Worm (Caenorhabditis elegans): ENCODE measurements around the gene C34B4.5.

The C34B4.5 gene

ce11 chrV:13083751-13084672, 11.7 kb upstream of the C34B4.5 start:
- TF ChIP-seq unc-62 (GFP tag; optimal IDR thresholded peaks at IDR 0.05): no peak

- TF ChIP-seq unc-62 (GFP tag; optimal IDR thresholded peaks at IDR 0.05): no peak
These were observed 10.5 kb upstream of the C34B4.5 start for ce11 chrV:13085227-13085640.

- no peak for TF ChIP-seq unc-62 (GFP tag; optimal IDR thresholded peaks at IDR 0.05)
These were observed 9.7 kb upstream of the C34B4.5 start for ce11 chrV:13085917-13086552.

ce11 chrV:13088485-13088884, 7.3 kb upstream of the C34B4.5 start:
- TF ChIP-seq unc-62 (GFP tag; optimal IDR thresholded peaks at IDR 0.05): no peak

- TF ChIP-seq unc-62 (GFP tag; optimal IDR thresholded peaks at IDR 0.05): no peak
These were observed 5.5 kb upstream of the C34B4.5 start, which contains the start of gene C34B4.4 for ce11 chrV:13090130-13090770. Gene C34B4.4 (plus strand): TSS chrV:13090405.

- TF ChIP-seq unc-62 (GFP tag; optimal IDR thresholded peaks at IDR 0.05): no peak
These were observed 3.4 kb upstream of the C34B4.5 start, which contains the start of gene lurp-4 for ce11 chrV:13092349-13092748. Gene lurp-4 (plus strand): TSS chrV:13092649.

- no peak for TF ChIP-seq unc-62 (GFP tag; optimal IDR thresholded peaks at IDR 0.05)
These were observed 10.2 kb downstream of the C34B4.5 start for ce11 chrV:13105840-13106429.

- TF ChIP-seq unc-62 (GFP tag; optimal IDR thresholded peaks at IDR 0.05): no peak
These were observed 15.9 kb downstream of the C34B4.5 start for ce11 chrV:13111599-13112191.

ce11 chrV:13112937-13113497, 17.3 kb downstream of the C34B4.5 start:
- no peak for TF ChIP-seq unc-62 (GFP tag; optimal IDR thresholded peaks at IDR 0.05)

ce11 chrV:13114552-13115237, 18.9 kb downstream of the C34B4.5 start:
- no peak for TF ChIP-seq unc-62 (GFP tag; optimal IDR thresholded peaks at IDR 0.05)

ce11 chrV:13116114-13116603, 20.4 kb downstream of the C34B4.5 start, which contains the start of gene acly-2:
Gene acly-2 (plus strand): TSS chrV:13116488.
- TF ChIP-seq unc-62 (GFP tag; optimal IDR thresholded peaks at IDR 0.05): no peak

ce11 chrV:13120097-13120496, 24.3 kb downstream of the C34B4.5 start, which contains the start of gene max-1:
Gene max-1 (minus strand): TSS chrV:13120220.
- no peak for TF ChIP-seq unc-62 (GFP tag; optimal IDR thresholded peaks at IDR 0.05)

- no peak for TF ChIP-seq unc-62 (GFP tag; optimal IDR thresholded peaks at IDR 0.05)
These were observed 25.5 kb downstream of the C34B4.5 start for ce11 chrV:13121266-13121665.

- TF ChIP-seq unc-62 (GFP tag; optimal IDR thresholded peaks at IDR 0.05): no peak
These were observed 34.1 kb downstream of the C34B4.5 start, which contains the start of gene eat-6 for ce11 chrV:13129895-13130294. Gene eat-6 (minus strand): TSS chrV:13129995.
